Fruit fly (Drosophila melanogaster): ENCODE data around the gene Cht5.

Cht5 gene

dm6 chr3R:13800430-13800848 lies 33.1 kb downstream of the Cht5 start (continued):
- TF ChIP-seq Met (GFP tag; optimal IDR thresholded peaks at IDR 0.05) (peak; percentile 71), esn (GFP tag; optimal IDR thresholded peaks at IDR 0.05) (peak; percentile 75), Eip78C (GFP tag) (peak; percentile 93), CG6163 (GFP tag; IDR thresholded peaks at IDR 0.05) (peak; percentile 92), Gug (GFP tag; IDR thresholded peaks at IDR 0.05) (peak; percentile 84), net (GFP tag; optimal IDR thresholded peaks at IDR 0.05) (peak; percentile 70), Hr4 (GFP tag; optimal IDR thresholded peaks at IDR 0.05) (peak; percentile 67), Ets96B (tag; optimal IDR thresholded peaks at IDR 0.05) (peak; percentile 46)

- TF ChIP-seq CG15336 (GFP tag; IDR thresholded peaks at IDR 0.05) (no peak), fd85E (GFP tag; optimal IDR thresholded peaks at IDR 0.05) (no peak), CG6276 (GFP tag; optimal IDR thresholded peaks at IDR 0.05) (no peak), CG10669 (GFP tag; optimal IDR thresholded peaks at IDR 0.05) (no peak), fd59A (GFP tag; optimal IDR thresholded peaks at IDR 0.05) (no peak), dsx (GFP tag; optimal IDR thresholded peaks at IDR 0.05; ENCODE audit: poor library complexity, severe bottlenecking) (no peak), CG1621 (tag; optimal IDR thresholded peaks at IDR 0.05) (no peak), Sox15 (GFP tag; optimal IDR thresholded peaks at IDR 0.05) (no peak), Eip93F (GFP tag; optimal IDR thresholded peaks at IDR 0.05) (no peak), CG3032 (tag; optimal IDR thresholded peaks at IDR 0.05) (no peak), Eip75B (GFP tag; optimal IDR thresholded peaks at IDR 0.05) (no peak), pdm3 (GFP tag; optimal IDR thresholded peaks at IDR 0.05) (no peak)
These were observed 34.1 kb downstream of the Cht5 start for dm6 chr3R:13801184-13802056.

dm6 chr3R:13802057-13802817 lies 34.9 kb downstream of the Cht5 start:
- TF ChIP-seq svp (GFP tag) = peak; percentile 47
- TF ChIP-seq Blimp-1 (GFP tag; optimal IDR thresholded peaks at IDR 0.05) = no peak

dm6 chr3R:13803185-13803887 lies 36.0 kb downstream of the Cht5 start:
- TF ChIP-seq achi (GFP tag; optimal IDR thresholded peaks at IDR 0.05) (no peak), CG11762 (GFP tag; optimal IDR thresholded peaks at IDR 0.05; ENCODE audit: insufficient read depth) (no peak), Hr4 (GFP tag; optimal IDR thresholded peaks at IDR 0.05) (no peak), CG6792 (GFP tag; optimal IDR thresholded peaks at IDR 0.05) (no peak)

DNA sequence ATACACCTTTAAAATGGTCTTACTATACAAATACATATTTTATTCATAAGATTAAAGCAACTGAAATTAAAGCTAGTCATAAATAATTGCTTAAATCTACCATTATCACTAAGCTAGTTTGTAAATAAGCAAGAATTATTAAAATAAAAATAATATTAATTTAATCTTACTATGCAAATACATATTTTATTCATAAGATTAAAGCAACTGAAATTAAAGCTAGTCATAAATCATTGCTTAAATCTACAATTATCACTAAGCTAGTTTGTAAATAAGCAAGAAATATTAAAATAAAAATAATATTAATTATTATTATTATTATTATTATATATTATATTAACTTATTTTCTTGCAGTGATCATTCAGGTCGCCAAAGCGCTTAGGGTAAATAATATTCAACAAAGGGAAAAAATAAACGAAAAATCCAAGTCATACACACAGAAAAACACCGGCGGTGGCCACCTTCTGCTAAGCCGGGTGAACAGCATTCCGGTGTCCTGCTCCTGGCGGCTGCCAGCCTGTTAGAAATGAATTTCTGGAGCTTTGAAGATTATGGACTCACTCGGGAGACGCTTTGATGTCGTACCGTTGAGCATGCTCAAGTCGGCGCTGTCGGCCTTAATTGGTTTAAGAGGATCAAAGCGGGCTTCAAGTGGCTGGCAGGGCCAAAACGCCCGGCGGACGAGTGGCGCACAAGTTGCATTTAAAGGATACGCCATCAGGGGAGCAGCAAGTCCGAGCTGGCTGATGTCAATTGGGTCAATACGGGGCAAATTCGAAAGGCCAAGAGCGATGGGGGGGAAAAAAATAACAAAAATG lies 36.8 kb downstream of the Cht5 start:
- no peak for TF ChIP-seq CG6163 (GFP tag; IDR thresholded peaks at IDR 0.05)
- TF ChIP-seq CG16779 (tag; optimal IDR thresholded peaks at IDR 0.05) = no peak
- peak; percentile 6 for TF ChIP-seq OdsH (GFP tag; optimal IDR thresholded peaks at IDR 0.05)
- TF ChIP-seq spab (GFP tag; optimal IDR thresholded peaks at IDR 0.05) = no peak
- no peak for TF ChIP-seq topi (GFP tag; optimal IDR thresholded peaks at IDR 0.05)
- no peak for TF ChIP-seq CG1621 (tag; optimal IDR thresholded peaks at IDR 0.05)
- no peak for TF ChIP-seq Smox (GFP tag; optimal IDR thresholded peaks at IDR 0.05)
- TF ChIP-seq Ets96B (tag; optimal IDR thresholded peaks at IDR 0.05) = peak; percentile 26
- no peak for TF ChIP-seq fd85E (GFP tag; optimal IDR thresholded peaks at IDR 0.05)
- no peak for TF ChIP-seq net (GFP tag; optimal IDR thresholded peaks at IDR 0.05)
- TF ChIP-seq CG11294 (GFP tag; IDR thresholded peaks at IDR 0.05) = no peak
- no peak for TF ChIP-seq Sox15 (GFP tag; optimal IDR thresholded peaks at IDR 0.05)
- no peak for TF ChIP-seq Lpt (GFP tag; optimal IDR thresholded peaks at IDR 0.05)
- TF ChIP-seq Gug (GFP tag; IDR thresholded peaks at IDR 0.05) = no peak
- no peak for TF ChIP-seq CG9139 (GFP tag; optimal IDR thresholded peaks at IDR 0.05)
- TF ChIP-seq CG32006 (GFP tag; optimal IDR thresholded peaks at IDR 0.05) = peak; percentile 21
- 0 out of 3 replicates have a peak, but pooled peaks have one; percentile 6 for TF ChIP-seq eg (GFP tag; IDR thresholded peaks at IDR 0.05)
- TF ChIP-seq CG34406 (GFP tag; optimal IDR thresholded peaks at IDR 0.05) = no peak
- TF ChIP-seq fkh (GFP tag; optimal IDR thresholded peaks at IDR 0.05) = no peak
- no peak for TF ChIP-seq pdm3 (GFP tag; optimal IDR thresholded peaks at IDR 0.05)
- TF ChIP-seq achi (GFP tag; optimal IDR thresholded peaks at IDR 0.05) = peak; percentile 23
- TF ChIP-seq CG10669 (GFP tag; optimal IDR thresholded peaks at IDR 0.05) = peak; percentile 28
- TF ChIP-seq dsx (GFP tag; optimal IDR thresholded peaks at IDR 0.05; ENCODE audit: poor library complexity, severe bottlenecking) = peak; percentile 15

Measured in whole organism, prepupa.